Worm (Caenorhabditis elegans) whole organism, midembryonic: ENCODE data around the gene cutl-19.

Experiments
- T22C8.4 ChIP-seq: fragments of 200-800 bp; sonication (Bioruptor generic); IDR thresholded peaks from 2 replicates; pipeline ENCODE4 v1.3.6; 2022; ENCODE audit warnings: missing genetic modification characterization, missing compliant biosample characterization
- cog-1 ChIP-seq: sonication (generic microtip); optimal IDR thresholded peaks from 2 replicates; lab custom pipeline; 2016; ENCODE audit warnings: missing genetic modification characterization, missing compliant biosample characterization
- flt-1 ChIP-seq: fragments of 200-800 bp; sonication (Bioruptor generic); IDR thresholded peaks from 2 replicates; pipeline ENCODE4 v1.3.6; 2022; ENCODE audit warnings: missing genetic modification characterization, missing compliant biosample characterization
- klf-2 ChIP-seq: fragments of 200-800 bp; sonication (Bioruptor generic); conservative IDR thresholded peaks from 2 replicates; pipeline ENCODE4 v1.3.6; 2022; ENCODE audit warnings: missing genetic modification reagents, missing genetic modification characterization, missing compliant biosample characterization
- med-1 ChIP-seq: sonication (generic microtip); optimal IDR thresholded peaks from 2 replicates; lab custom pipeline; 2017; ENCODE audit warnings: missing genetic modification characterization, mild to moderate bottlenecking, missing compliant biosample characterization, antibody characterized with exemption, missing genetic modification reagents; ENCODE audit not compliant: insufficient read depth
- ref-1 ChIP-seq: fragments of 200-800 bp; sonication (Bioruptor generic); conservative IDR thresholded peaks from 2 replicates; pipeline ENCODE4 v1.3.6; 2022; ENCODE audit warnings: missing genetic modification reagents, missing genetic modification characterization, missing compliant biosample characterization
- tab-1 ChIP-seq: fragments of 200-800 bp; sonication (Bioruptor generic); IDR thresholded peaks from 2 replicates; pipeline ENCODE4 v1.3.6; 2022; ENCODE audit warnings: missing genetic modification characterization, missing compliant biosample characterization
- ztf-23 ChIP-seq: fragments of 200-800 bp; sonication (Bioruptor generic); IDR thresholded peaks from 2 replicates; pipeline ENCODE4 v1.3.6; 2022; ENCODE audit warnings: missing genetic modification reagents, missing genetic modification characterization, missing compliant biosample characterization
- ztf-29 ChIP-seq: fragments of 200-800 bp; sonication (Bioruptor generic); IDR thresholded peaks from 2 replicates; pipeline ENCODE4 v1.3.6; 2022; ENCODE audit warnings: missing genetic modification reagents, missing genetic modification characterization, missing compliant biosample characterization

cutl-19 gene

DNA sequence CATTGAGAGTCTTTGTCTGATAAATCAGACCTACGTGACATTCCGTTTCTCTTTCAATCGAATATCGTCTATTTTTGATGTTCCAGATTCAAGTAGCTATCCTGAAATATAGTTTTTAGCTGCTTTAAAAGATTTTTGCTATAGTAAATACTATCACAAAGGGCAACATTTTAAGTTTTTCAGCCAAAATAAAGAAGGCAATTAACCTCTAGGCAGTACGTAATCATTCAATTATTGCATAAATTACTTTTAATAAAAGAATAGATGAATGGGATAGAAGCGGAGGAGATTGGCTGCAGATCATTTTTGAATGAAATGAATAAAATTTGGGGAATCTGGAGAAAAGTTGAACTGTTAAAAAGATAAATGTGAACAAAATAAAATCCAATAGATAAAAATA, 47.7 kb downstream of the cutl-19 start, which contains the start of gene ulp-1:
ulp-1 (minus strand) TSS at position 101 of the 400 bp plus-strand sequence.
- TF ChIP-seq ztf-23 (GFP tag; lab: Robert Waterston, UW), result no peak
- TF ChIP-seq ztf-29 (GFP tag; lab: Robert Waterston, UW), result no peak
- TF ChIP-seq flt-1 (GFP tag; lab: Robert Waterston, UW), result no peak
- TF ChIP-seq med-1 (GFP tag; lab: Kevin White, UChicago), result no peak
- no peak for TF ChIP-seq tab-1 (GFP tag; lab: Robert Waterston, UW)
- no peak for TF ChIP-seq ref-1 (GFP tag; lab: Robert Waterston, UW)
- no peak for TF ChIP-seq T22C8.4 (GFP tag; lab: Robert Waterston, UW)
- TF ChIP-seq klf-2 (GFP tag; lab: Robert Waterston, UW), result no peak
- no peak for TF ChIP-seq cog-1
